Fruit fly (Drosophila melanogaster) Kc167 (cell line): ENCODE measurements around the gene CG6912.

Experiments
- Myc ChIP-seq: fragments of >200 bp; optimal IDR thresholded peaks from 2 replicates; lab custom pipeline; 2017; ENCODE audit warnings: missing external identifiers
- Sin3A ChIP-seq: fragments of >200 bp; optimal IDR thresholded peaks from 2 replicates; lab custom pipeline; 2018; ENCODE audit warnings: missing external identifiers
- h ChIP-seq: fragments of >200 bp; optimal IDR thresholded peaks from 3 replicates; lab custom pipeline; 2018; ENCODE audit warnings: missing external identifiers
- insv ChIP-seq: fragments of >200 bp; optimal IDR thresholded peaks from 3 replicates; lab custom pipeline; 2018; ENCODE audit warnings: missing external identifiers
- psq ChIP-seq: fragments of >200 bp; optimal IDR thresholded peaks from 2 replicates; lab custom pipeline; 2017; ENCODE audit warnings: missing external identifiers
- ttk ChIP-seq: sonication (Bioruptor generic); optimal IDR thresholded peaks from 2 replicates; lab custom pipeline; 2017; ENCODE audit warnings: missing external identifiers

Gene CG6912

DNA sequence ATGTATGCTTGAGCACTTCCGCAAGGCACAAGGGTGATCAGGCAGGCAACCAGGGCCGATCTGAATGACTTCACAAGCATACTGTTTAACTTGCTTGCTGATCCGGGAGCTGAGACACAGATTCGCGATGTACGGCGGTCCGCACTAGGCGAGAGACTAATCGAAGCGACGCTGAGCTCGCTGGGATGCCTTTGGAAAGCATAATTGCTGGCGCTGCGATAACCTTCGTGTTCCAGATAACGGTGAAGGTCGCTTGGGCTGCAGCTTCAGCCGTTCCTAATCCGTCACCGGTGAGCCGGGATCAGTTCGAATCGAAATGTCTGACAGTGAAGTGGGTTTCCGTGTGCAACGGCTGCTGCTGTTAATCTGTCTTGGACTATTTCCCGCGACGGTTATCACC, at the start of gene CG6912, which contains the start of gene CG3984:
TSS of gene CG6912 (minus strand) at position 159 of the 400 bp plus-strand sequence.
TSS of gene CG3984 (plus strand) at position 303 of the 400 bp plus-strand sequence.
- TF ChIP-seq h (lab: Kevin White, UChicago) = no peak
- no peak for TF ChIP-seq psq (lab: Kevin White, UChicago)
- no peak for TF ChIP-seq Sin3A (lab: Kevin White, UChicago)
- TF ChIP-seq Myc (lab: Kevin White, UChicago) = no peak
- no peak for TF ChIP-seq ttk (lab: Kevin White, UChicago)

DNA sequence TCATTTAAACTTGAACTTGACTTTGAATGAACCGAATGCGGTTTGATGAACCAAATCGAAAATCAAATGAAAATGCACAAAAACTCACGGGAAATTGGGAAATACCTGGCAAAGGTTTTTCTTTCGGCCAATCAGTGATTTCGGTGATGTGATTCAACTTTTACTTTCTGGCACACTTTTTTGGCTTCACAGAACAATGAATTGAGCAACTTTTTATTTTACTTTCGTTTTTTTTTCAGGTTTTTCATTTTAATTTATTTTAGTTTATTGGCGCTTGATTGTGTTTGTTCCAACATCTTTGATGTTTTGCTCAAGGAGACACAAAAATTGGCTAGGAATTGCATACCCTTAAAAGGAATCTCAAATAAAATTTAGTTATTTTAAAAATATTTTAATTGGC, 44.7 kb upstream of the CG6912 start, which contains the start of gene Mf:
TSS of gene Mf (minus strand) at position 44 of the 400 bp plus-strand sequence.
- TF ChIP-seq Sin3A (lab: Kevin White, UChicago) (no peak), h (lab: Kevin White, UChicago) (no peak), psq (lab: Kevin White, UChicago) (no peak), Myc (lab: Kevin White, UChicago) (no peak), ttk (lab: Kevin White, UChicago) (no peak)

DNA sequence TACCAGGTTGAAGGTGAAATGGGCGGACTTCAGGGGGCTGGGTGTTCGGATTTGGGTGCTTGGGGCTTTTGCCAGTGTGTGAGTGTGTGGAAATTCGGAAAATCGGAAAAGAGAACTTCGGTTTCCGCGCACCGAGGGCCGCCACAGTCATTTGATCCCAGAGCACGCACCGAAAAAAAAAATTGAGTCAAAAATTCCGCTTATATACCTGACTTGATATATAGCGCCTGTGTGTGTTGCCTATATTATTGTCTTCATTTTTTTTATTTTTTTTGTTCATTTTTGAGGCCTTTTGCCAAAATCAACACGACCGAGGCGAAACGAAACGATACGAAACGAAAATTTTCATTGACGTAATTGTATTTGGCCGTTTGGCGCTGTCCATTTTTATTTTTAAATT, 40.4 kb upstream of the CG6912 start:
- TF ChIP-seq psq (lab: Kevin White, UChicago) (no peak), ttk (lab: Kevin White, UChicago) (no peak), Myc (lab: Kevin White, UChicago) (no peak), h (lab: Kevin White, UChicago) (no peak), insv (no peak), Sin3A (lab: Kevin White, UChicago) (no peak)

DNA sequence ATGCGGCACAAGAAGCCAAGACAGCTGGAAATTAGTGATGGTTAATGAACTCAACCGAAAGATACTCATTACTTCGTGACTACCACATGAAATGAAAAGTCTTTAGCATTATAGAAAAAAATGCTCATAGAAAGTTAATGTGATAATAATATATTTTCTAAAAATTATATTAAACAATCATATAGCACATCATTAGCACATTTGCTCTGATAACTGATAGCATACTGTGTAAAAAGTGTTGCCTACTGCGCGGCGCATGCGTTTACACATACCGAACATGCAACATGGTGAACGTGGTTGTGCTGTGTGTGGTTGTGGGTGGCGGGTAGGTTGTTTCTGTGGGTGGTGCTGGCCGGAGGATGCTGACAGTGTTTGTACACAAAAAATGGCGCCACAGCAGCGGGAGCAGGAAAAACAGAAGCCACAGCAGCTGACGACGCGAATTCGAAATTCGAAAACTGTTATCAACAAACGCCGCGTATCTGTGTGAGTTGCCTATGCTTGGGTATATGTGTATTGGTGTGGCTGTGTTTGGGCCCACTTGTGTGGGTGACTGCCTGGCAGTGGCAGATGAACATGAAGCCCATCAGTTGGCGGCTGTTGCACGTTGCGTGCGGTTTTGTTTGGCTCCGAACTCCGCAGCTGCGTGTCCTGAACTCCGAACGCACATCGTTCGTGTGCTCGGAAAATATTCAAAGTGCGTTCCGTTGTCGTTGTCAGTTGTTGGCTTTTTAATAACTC, 13.1 kb upstream of the CG6912 start, which contains the start of gene Gyc88E:
TSS of gene Gyc88E (plus strand) at position 604 of the 741 bp plus-strand sequence.
- TF ChIP-seq ttk (lab: Kevin White, UChicago) = no peak
- no peak for TF ChIP-seq psq (lab: Kevin White, UChicago)
- TF ChIP-seq Myc (lab: Kevin White, UChicago) = no peak
- TF ChIP-seq h (lab: Kevin White, UChicago) = no peak
- no peak for TF ChIP-seq insv
- no peak for TF ChIP-seq Sin3A (lab: Kevin White, UChicago)

DNA sequence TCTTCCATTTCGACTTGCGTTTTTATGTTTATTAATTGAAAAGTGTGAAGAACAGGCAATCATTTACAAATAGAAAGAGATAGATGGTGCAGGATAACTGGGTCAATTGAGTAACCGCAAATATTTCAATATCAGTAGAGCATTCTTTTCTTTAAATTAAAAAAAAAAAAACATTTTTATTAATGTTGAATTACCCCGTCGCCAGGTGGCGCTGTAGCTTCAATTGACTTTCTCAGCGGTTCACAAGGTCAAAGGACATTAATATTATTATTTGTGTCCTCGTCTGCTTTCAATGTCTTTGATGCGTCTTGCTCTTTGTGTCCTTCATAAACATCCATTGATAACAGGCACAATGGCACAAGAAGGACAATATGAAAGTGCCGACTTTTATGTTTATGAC, 11.8 kb upstream of the CG6912 start:
- TF ChIP-seq psq (lab: Kevin White, UChicago) = no peak
- TF ChIP-seq h (lab: Kevin White, UChicago) = no peak
- TF ChIP-seq insv = no peak
- no peak for TF ChIP-seq Sin3A (lab: Kevin White, UChicago)
- no peak for TF ChIP-seq ttk (lab: Kevin White, UChicago)
- TF ChIP-seq Myc (lab: Kevin White, UChicago) = no peak

DNA sequence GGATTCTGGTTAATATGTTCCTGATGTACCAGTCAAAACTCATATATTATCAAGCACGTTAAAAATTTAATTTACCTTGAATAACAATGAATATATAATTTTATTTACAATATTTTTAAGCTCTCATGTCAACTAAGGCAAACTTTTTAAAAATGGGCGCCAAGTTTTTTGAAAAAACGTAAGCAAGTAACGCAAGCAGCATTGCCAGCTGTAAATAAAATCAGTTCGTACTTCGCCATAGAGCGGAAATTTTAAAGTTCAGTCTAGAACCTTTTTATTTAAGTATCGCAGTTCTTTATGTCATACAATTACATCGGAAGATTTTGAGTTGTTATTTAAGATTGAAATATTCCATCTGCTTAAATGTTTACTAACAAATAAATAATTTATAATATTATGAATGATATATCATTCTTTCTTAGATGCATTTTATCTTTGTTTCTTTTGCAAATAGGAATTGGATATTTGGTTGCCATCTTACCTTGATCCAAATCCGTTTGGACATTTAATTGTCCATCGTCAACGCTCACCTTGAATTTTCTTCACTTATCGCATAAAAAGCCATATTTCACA, 11.2 kb upstream of the CG6912 start:
- TF ChIP-seq Sin3A (lab: Kevin White, UChicago) = no peak
- TF ChIP-seq h (lab: Kevin White, UChicago) = no peak
- TF ChIP-seq psq (lab: Kevin White, UChicago) = no peak
- no peak for TF ChIP-seq Myc (lab: Kevin White, UChicago)
- TF ChIP-seq ttk (lab: Kevin White, UChicago) = no peak

DNA sequence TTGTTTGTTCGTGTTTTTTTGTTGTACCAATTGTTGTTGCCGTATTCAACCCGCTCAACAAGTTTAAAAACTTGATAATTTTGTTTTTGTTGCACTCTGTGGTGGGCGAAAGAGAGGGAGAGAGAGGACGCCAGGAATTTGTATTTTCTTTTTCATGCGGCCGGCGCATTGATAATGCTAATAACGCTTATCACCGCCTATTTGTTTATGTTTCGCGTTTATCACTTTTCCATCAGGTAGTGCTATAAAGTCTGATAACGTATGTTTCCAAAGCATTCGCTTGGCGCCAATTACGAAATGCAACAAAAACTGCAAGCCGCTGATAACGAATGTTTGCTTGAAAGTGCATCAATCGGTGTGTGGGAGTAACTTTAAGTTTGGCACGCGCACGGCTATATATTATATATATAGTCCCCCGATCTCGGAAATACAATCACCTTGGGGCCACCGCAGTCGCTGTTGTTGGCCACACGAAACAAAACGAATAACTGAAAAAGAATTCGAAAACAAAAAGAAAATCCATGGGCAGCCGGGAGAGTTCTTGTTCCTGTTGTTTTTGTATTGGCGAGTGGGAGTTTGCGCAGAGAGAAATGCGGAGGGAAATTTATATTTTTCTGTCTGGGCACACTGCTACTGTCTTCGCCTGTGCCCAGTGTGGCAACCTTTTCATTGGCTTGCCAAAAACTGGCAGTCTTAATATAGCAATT, 10.4 kb upstream of the CG6912 start, which contains the start of gene Glys:
TSS of gene Glys (minus strand) at position 494 of the 707 bp plus-strand sequence.
- TF ChIP-seq ttk (lab: Kevin White, UChicago) = no peak
- no peak for TF ChIP-seq h (lab: Kevin White, UChicago)

DNA sequence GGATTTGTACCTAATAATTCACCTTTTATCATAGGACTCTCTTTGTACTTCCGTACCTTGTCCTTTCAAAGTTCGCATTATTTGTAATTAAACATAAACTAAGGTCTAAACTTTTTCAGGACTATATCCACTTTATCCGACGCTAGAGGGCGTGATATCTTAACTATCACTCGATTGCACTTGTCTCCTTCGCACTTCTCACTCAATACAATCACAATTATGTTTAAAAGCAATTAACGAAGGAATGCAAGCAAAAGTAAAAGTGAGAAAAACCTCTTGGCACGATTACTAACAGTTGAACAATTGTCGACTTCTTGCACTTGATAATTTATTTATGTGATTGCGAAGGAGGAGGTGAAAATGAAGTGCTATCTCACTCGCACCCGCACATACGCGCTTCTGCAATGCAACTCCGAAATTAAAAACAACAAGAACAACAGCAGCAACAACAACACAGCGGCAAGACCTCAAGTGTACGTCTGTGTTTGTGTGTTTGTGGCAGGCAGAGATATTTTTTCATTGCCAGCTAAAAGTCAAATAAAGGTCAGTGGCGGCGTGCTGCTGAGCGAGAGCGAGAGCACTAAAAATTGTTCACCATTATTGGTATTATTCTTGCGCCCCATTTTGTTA, 9.7 kb upstream of the CG6912 start:
- TF ChIP-seq insv = no peak
- TF ChIP-seq Myc (lab: Kevin White, UChicago) = no peak
- TF ChIP-seq h (lab: Kevin White, UChicago) = no peak
- TF ChIP-seq ttk (lab: Kevin White, UChicago) = no peak
- TF ChIP-seq psq (lab: Kevin White, UChicago) = no peak
- no peak for TF ChIP-seq Sin3A (lab: Kevin White, UChicago)

DNA sequence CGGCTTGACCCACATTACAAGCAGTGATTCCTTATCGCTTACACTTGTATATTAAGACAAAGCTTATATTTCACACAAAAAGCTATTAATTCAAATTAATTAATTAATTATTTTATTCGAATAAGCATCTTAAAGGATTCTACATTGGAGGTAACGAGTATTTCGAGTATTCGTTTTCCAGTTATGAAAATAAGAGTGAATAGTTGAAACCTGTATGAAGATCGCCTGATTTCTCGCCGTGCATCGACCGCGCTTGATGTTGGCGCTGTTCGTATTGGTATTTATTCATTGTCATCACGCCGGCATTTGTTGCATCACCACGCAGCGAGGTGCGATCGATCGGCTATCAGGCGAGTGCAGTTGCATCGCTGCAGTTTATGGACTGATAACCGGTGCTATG, 8.7 kb upstream of the CG6912 start:
- TF ChIP-seq ttk (lab: Kevin White, UChicago) (no peak), insv (no peak), Myc (lab: Kevin White, UChicago) (no peak), Sin3A (lab: Kevin White, UChicago) (no peak), psq (lab: Kevin White, UChicago) (no peak), h (lab: Kevin White, UChicago) (no peak)

DNA sequence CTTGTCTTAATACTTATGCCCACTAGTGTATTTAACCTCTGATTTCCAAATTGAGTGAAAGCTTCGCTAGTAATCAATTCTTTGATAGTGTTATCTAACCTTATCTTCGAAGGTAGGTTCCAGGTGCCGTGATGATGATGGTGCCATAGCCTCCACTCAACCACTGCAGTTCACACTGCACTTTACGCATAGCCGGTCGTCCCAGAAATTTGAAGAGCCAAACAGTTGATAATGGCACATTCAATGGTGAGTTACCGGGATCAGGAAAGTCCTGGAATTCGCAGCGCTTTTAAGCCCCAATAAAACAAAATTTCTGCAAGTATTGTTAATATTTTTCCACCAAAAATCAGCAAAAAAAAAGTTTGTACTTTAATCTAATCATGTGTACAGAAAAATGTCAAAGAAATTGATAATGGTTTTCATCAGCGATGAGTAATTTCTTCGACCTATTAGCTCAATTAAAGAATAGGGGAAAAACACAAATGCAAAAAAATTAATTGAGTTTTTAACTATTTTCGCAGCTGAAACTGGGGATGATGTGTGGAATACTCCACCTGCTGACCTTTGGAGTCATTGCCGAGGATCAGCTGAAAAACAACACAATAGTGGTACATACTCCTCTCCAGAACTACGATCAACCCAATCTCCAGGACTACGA, 3.1 kb upstream of the CG6912 start, which contains the start of gene CG3987:
TSS of gene CG3987 (plus strand) at position 143 of the 658 bp plus-strand sequence.
- TF ChIP-seq h (lab: Kevin White, UChicago) = no peak
- no peak for TF ChIP-seq ttk (lab: Kevin White, UChicago)
- no peak for TF ChIP-seq psq (lab: Kevin White, UChicago)
- TF ChIP-seq insv = no peak
- no peak for TF ChIP-seq Myc (lab: Kevin White, UChicago)
- TF ChIP-seq Sin3A (lab: Kevin White, UChicago) = no peak
